Fruit fly (Drosophila melanogaster): ENCODE measurements around the gene bbg.
A peak's percentile ranks its signal among the peaks of the same experiment; 100 is the strongest.

The bbg gene

DNA sequence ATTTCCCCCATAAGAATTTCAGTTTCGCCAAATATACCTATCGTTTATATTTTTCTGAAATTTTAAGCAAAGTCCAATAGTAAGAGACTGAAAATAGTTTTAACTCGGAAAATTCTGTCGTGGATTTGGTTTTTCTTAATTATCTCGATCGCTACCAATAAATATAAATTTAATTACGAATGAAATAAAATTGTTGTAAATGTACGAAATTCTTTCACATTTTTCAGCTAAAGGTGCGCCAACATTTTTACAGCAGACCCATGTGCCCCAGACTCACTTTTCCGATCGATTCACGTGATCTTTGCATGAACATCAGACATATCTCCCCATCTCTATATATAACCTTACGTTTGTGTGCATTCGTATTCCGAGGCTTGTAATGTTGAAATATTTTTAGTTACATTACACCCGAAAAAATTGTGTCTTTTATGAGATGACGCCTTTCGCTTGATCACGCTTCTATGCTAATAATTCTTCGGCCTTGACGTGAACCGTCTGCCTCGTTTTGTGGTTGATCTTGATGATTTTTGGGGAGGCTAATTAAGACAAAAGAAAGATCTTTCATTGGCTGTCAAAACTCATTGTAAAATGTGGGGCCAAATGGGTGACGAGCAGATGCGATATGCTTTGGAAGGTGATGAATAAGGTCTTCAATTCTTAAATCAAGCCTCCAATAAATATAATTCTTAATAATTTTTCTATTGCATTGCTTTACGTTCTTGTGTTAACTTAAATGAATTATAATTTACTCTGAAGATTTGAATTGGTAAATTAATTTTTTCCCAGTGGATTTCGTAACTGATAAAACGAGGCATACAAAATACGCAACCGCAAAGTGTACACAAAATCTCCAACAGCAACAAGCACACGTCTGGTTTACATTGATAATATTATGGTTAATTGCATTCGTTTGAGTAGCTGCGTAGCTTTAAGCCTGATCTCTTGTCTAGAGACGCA lies 9.2 kb upstream of the bbg start:
- no peak for TF ChIP-seq CG17801 (GFP tag; optimal IDR thresholded peaks at IDR 0.05; ENCODE audit: partially characterized antibody)

- TF ChIP-seq CG17801 (GFP tag; optimal IDR thresholded peaks at IDR 0.05; ENCODE audit: partially characterized antibody), result no peak
Measured at dm6 chr3L:14543971-14544655, 8.0 kb upstream of the bbg start.

dm6 chr3L:14537435-14537991 lies 1.4 kb upstream of the bbg start, which contains the start of gene Mpcp2:
Gene Mpcp2, plus strand, starts transcription at chr3L:14537651.
- peak; percentile 65 for TF ChIP-seq CG17801 (GFP tag; optimal IDR thresholded peaks at IDR 0.05; ENCODE audit: partially characterized antibody)

dm6 chr3L:14534619-14535018 lies 1.5 kb downstream of the bbg start:
- no peak for TF ChIP-seq CG17801 (GFP tag; optimal IDR thresholded peaks at IDR 0.05; ENCODE audit: partially characterized antibody)

DNA sequence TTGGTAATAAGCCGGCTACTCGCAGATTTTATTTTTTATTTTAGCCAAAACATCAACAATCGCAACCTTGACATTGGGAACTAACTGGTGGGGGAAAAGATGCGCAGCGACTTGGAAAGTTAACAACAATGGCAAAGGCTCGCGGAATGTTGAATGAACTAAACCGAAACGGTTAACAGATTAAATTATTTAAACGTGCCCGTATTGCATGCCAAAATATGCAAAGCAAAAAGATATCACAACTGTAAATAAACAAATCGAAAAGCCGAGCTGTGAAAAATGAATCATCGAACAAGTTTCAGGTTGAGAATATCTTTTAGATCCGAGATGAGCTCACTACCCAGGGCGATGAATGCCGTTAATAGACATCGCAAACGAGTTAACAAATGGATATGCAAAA lies 3.0 kb downstream of the bbg start:
- TF ChIP-seq CG17801 (GFP tag; optimal IDR thresholded peaks at IDR 0.05; ENCODE audit: partially characterized antibody), result no peak

dm6 chr3L:14531802-14532201 lies 4.3 kb downstream of the bbg start:
- TF ChIP-seq CG17801 (GFP tag; optimal IDR thresholded peaks at IDR 0.05; ENCODE audit: partially characterized antibody), result no peak

DNA sequence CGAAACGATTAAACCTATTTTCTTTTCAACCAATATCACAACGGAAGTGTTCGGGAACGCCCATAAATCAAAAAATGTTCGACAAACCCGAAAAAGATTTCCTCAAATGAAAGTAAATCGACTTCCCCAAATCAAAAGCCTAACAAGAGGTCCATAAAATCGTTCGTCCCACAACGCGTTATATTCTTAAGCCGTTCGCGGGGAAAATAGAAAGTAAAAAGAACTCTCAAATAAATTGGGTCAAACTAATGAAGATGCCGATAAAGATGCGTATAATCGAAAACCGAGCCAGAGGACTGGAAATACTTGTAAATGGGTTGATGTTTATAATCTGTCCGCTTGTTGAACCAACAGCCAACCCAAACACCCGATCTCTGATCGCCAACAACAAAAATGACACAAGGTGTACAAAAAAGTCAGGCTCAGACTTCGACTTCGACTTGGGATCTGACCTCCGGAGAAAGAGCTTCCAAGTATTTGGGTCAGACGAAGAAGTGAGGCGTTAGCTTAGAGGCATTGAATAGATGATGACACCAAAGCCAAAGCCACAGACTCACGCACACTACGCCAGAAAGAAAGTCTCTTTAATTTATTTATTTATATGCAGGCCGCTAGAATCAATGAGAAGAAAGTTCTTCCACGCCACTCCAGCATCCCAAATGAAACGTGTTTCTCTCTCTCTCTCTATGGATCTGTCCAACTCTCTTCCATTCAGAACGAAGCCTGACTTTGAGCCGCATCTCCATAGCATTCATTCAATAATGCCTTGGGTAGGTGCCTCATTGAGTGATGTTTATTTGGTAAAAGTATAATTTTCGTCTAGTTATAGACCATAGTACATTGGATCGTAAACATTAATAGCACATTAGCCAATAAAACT lies 13.4 kb downstream of the bbg start:
- no peak for TF ChIP-seq CG17801 (GFP tag; optimal IDR thresholded peaks at IDR 0.05; ENCODE audit: partially characterized antibody)

dm6 chr3L:14521590-14521989 lies 14.5 kb downstream of the bbg start, which contains the start of gene CG4613:
Gene CG4613, minus strand, starts transcription at chr3L:14521690.
- TF ChIP-seq CG17801 (GFP tag; optimal IDR thresholded peaks at IDR 0.05; ENCODE audit: partially characterized antibody), result no peak

DNA sequence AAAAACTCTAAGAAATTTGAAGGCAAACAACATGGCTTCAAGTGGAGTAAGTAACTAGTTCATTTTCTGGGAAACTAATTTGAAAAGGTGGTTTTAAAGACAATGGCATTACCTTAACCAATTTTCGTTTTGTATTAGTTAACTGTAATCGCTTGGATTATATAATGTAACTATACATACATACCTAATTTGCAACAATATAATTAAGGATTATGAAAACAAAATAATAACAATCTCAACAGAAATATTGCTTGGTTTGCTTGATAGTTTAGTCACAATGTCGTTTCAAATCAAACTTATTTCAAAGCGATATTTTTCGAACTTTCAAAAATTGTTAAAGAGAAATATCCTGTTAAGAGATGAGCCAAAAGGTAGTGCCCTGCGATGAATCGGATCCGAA lies 18.6 kb downstream of the bbg start, which contains the start of gene CG9592:
Gene CG9592, plus strand, starts transcription at position 301 of the 400 bp plus-strand sequence.
- TF ChIP-seq CG17801 (GFP tag; optimal IDR thresholded peaks at IDR 0.05; ENCODE audit: partially characterized antibody), result no peak

- no peak for TF ChIP-seq CG17801 (GFP tag; optimal IDR thresholded peaks at IDR 0.05; ENCODE audit: partially characterized antibody)
Measured at dm6 chr3L:14515690-14516089, 20.4 kb downstream of the bbg start.

dm6 chr3L:14513286-14513685 lies 22.8 kb downstream of the bbg start:
- no peak for TF ChIP-seq CG17801 (GFP tag; optimal IDR thresholded peaks at IDR 0.05; ENCODE audit: partially characterized antibody)

DNA sequence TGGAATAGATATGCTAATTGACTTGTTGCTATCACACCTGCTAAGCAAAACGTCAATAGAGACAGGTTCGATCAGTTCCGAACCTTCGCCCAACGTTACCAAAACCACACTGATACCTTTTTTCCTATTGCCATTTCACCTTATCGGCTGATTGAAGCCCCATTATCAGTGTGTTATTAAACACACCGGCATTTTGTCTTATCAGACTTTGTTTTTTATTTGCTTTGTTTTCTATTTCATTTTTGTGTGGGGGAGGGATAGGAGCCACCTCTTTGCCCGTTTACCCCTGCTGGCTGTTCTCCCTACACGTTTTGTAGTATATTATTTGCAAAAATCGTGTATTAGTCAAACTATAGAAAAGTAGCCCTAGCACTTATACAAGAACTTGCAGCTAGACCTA lies 26.1 kb downstream of the bbg start:
- no peak for TF ChIP-seq CG17801 (GFP tag; optimal IDR thresholded peaks at IDR 0.05; ENCODE audit: partially characterized antibody)

dm6 chr3L:14497479-14497878 lies 38.6 kb downstream of the bbg start:
- TF ChIP-seq CG17801 (GFP tag; optimal IDR thresholded peaks at IDR 0.05; ENCODE audit: partially characterized antibody), result no peak

dm6 chr3L:14486611-14487350 lies 49.3 kb downstream of the bbg start:
- no peak for TF ChIP-seq CG17801 (GFP tag; optimal IDR thresholded peaks at IDR 0.05; ENCODE audit: partially characterized antibody)
